Fruit fly (Drosophila melanogaster) whole organism, prepupa: ENCODE data around the gene CG13364.

ENCODE experiments used
- Blimp-1 ChIP-seq: fragments of 200-800 bp; sonication (Bioruptor generic); optimal IDR thresholded peaks from 3 replicates; lab custom pipeline; 2017; ENCODE audit warnings: missing biosample characterization, missing genetic modification characterization, mild to moderate bottlenecking, moderate library complexity, missing genetic modification reagents
- CG10631 ChIP-seq: fragments of 200-800 bp; sonication (Bioruptor generic); optimal IDR thresholded peaks from 2 replicates; lab custom pipeline; 2016; ENCODE audit warnings: missing biosample characterization, missing genetic modification characterization
- CG10669 ChIP-seq: fragments of 200-800 bp; sonication (Bioruptor generic); optimal IDR thresholded peaks from 3 replicates; lab custom pipeline; 2018; ENCODE audit warnings: missing biosample characterization, mild to moderate bottlenecking, missing genetic modification characterization, moderate library complexity
- CG11294 ChIP-seq: fragments of 200-800 bp; sonication (Bioruptor generic); IDR thresholded peaks from 2 replicates; pipeline ENCODE4 v1.3.6; 2022; ENCODE audit warnings: missing biosample characterization, missing genetic modification characterization
- CG11762 ChIP-seq: fragments of 200-800 bp; sonication (Bioruptor generic); optimal IDR thresholded peaks from 3 replicates; lab custom pipeline; 2016; ENCODE audit warnings: missing biosample characterization, missing genetic modification characterization; ENCODE audit not compliant: insufficient read depth
- CG11902 ChIP-seq: fragments of 200-800 bp; sonication (Bioruptor generic); optimal IDR thresholded peaks from 3 replicates; lab custom pipeline; 2016; ENCODE audit warnings: missing biosample characterization, missing genetic modification characterization
- CG1621 ChIP-seq: fragments of 200-800 bp; sonication (Bioruptor generic); optimal IDR thresholded peaks from 3 replicates; lab custom pipeline; 2018; ENCODE audit warnings: missing biosample characterization, mild to moderate bottlenecking, missing genetic modification characterization
- CG16779 ChIP-seq: fragments of 200-800 bp; sonication (Bioruptor generic); optimal IDR thresholded peaks from 3 replicates; lab custom pipeline; 2017; ENCODE audit warnings: missing biosample characterization, mild to moderate bottlenecking, missing genetic modification characterization
- CG3032 ChIP-seq: fragments of 200-800 bp; optimal IDR thresholded peaks from 2 replicates; lab custom pipeline; 2019; ENCODE audit warnings: missing biosample characterization, mild to moderate bottlenecking, missing genetic modification characterization, moderate library complexity
- CG31627 ChIP-seq: fragments of 200-800 bp; sonication (Bioruptor generic); optimal IDR thresholded peaks from 3 replicates; lab custom pipeline; 2016; ENCODE audit warnings: missing biosample characterization, missing genetic modification characterization
- CG34406 ChIP-seq: fragments of 200-800 bp; sonication (Bioruptor generic); optimal IDR thresholded peaks from 3 replicates; lab custom pipeline; 2016; ENCODE audit warnings: missing biosample characterization, missing genetic modification characterization
- CG3919 ChIP-seq: fragments of 200-800 bp; sonication (Bioruptor generic); optimal IDR thresholded peaks from 3 replicates; lab custom pipeline; 2016; ENCODE audit warnings: missing biosample characterization, missing genetic modification characterization
- CG6163 ChIP-seq: fragments of 200-800 bp; sonication (Bioruptor generic); IDR thresholded peaks from 3 replicates; pipeline ENCODE4 v1.3.6; 2022; ENCODE audit warnings: missing biosample characterization, missing genetic modification characterization
- CG6276 ChIP-seq: fragments of 200-800 bp; sonication (Bioruptor generic); optimal IDR thresholded peaks from 2 replicates; lab custom pipeline; 2017; ENCODE audit warnings: missing biosample characterization, mild to moderate bottlenecking, missing genetic modification characterization
- CG6792 ChIP-seq: fragments of 200-800 bp; sonication (Bioruptor generic); optimal IDR thresholded peaks from 3 replicates; lab custom pipeline; 2016; ENCODE audit warnings: missing biosample characterization, missing genetic modification characterization
- CG6808 ChIP-seq: fragments of 200-800 bp; sonication (Bioruptor generic); optimal IDR thresholded peaks from 3 replicates; lab custom pipeline; 2017; ENCODE audit warnings: missing biosample characterization, missing genetic modification characterization, mild to moderate bottlenecking, moderate library complexity, missing genetic modification reagents
- CG7368 ChIP-seq: fragments of 200-800 bp; sonication (Bioruptor generic); optimal IDR thresholded peaks from 3 replicates; lab custom pipeline; 2016; ENCODE audit warnings: missing biosample characterization, missing genetic modification characterization
- CG8119 ChIP-seq: fragments of 200-800 bp; sonication (Bioruptor generic); IDR thresholded peaks from 3 replicates; pipeline ENCODE4 v1.3.6; 2022; ENCODE audit warnings: missing biosample characterization, missing genetic modification characterization
- CG8319 ChIP-seq: fragments of 200-800 bp; sonication (Bioruptor generic); optimal IDR thresholded peaks from 3 replicates; lab custom pipeline; 2016; ENCODE audit warnings: missing biosample characterization, missing genetic modification characterization
- CG8632 ChIP-seq: fragments of 200-800 bp; sonication (Bioruptor generic); optimal IDR thresholded peaks from 3 replicates; lab custom pipeline; 2016; ENCODE audit warnings: missing biosample characterization, missing genetic modification characterization
- CG9139 ChIP-seq: fragments of 200-800 bp; sonication (Bioruptor generic); optimal IDR thresholded peaks from 3 replicates; lab custom pipeline; 2017; ENCODE audit warnings: missing biosample characterization, mild to moderate bottlenecking, missing genetic modification characterization
- Eip75B ChIP-seq: fragments of 200-800 bp; sonication (Bioruptor generic); optimal IDR thresholded peaks from 3 replicates; lab custom pipeline; 2016; ENCODE audit warnings: missing biosample characterization, missing genetic modification characterization
- Eip78C ChIP-seq: fragments of 200-800 bp; sonication (Bioruptor generic); peaks from one replicate; lab custom pipeline; 2016; ENCODE audit warnings: missing biosample characterization, missing genetic modification characterization
- Eip93F ChIP-seq: fragments of 200-800 bp; sonication (Bioruptor generic); optimal IDR thresholded peaks from 2 replicates; lab custom pipeline; 2016; ENCODE audit warnings: missing biosample characterization, mild to moderate bottlenecking, missing genetic modification characterization
- Ets96B ChIP-seq: fragments of 200-800 bp; optimal IDR thresholded peaks from 2 replicates; lab custom pipeline; 2019; ENCODE audit warnings: missing biosample characterization, mild to moderate bottlenecking, missing genetic modification characterization, moderate library complexity
- Gug ChIP-seq: fragments of 200-800 bp; sonication (Bioruptor generic); IDR thresholded peaks from 2 replicates; pipeline ENCODE4 v1.3.6; 2022; ENCODE audit warnings: missing biosample characterization, missing genetic modification characterization
- Hr38 ChIP-seq: sonication (Bioruptor generic); optimal IDR thresholded peaks from 2 replicates; lab custom pipeline; 2016; ENCODE audit warnings: missing biosample characterization, missing genetic modification characterization
- Hr39 ChIP-seq: fragments of 200-800 bp; sonication (Bioruptor generic); optimal IDR thresholded peaks from 2 replicates; lab custom pipeline; 2016; ENCODE audit warnings: missing biosample characterization, missing genetic modification characterization
- Hr4 ChIP-seq: fragments of 200-800 bp; sonication (Bioruptor generic); optimal IDR thresholded peaks from 3 replicates; lab custom pipeline; 2016; ENCODE audit warnings: missing biosample characterization, missing genetic modification characterization
- Lpt ChIP-seq: fragments of 200-800 bp; sonication (Bioruptor generic); optimal IDR thresholded peaks from 3 replicates; lab custom pipeline; 2016; ENCODE audit warnings: missing biosample characterization, missing genetic modification characterization
- Met ChIP-seq: fragments of 200-800 bp; sonication (Bioruptor generic); optimal IDR thresholded peaks from 3 replicates; lab custom pipeline; 2016; ENCODE audit warnings: missing biosample characterization, missing genetic modification characterization
- OdsH ChIP-seq: fragments of 200-800 bp; sonication (Bioruptor generic); optimal IDR thresholded peaks from 3 replicates; lab custom pipeline; 2016; ENCODE audit warnings: missing biosample characterization, missing genetic modification characterization
- Sox102F ChIP-seq: fragments of 200-800 bp; sonication (Bioruptor generic); optimal IDR thresholded peaks from 2 replicates; lab custom pipeline; 2016; ENCODE audit warnings: missing biosample characterization, mild to moderate bottlenecking, missing genetic modification characterization
- Sox14 ChIP-seq: fragments of 200-800 bp; sonication (Bioruptor generic); optimal IDR thresholded peaks from 3 replicates; lab custom pipeline; 2016; ENCODE audit warnings: missing biosample characterization, missing genetic modification characterization
- Sox15 ChIP-seq: fragments of 200-800 bp; sonication (Bioruptor generic); optimal IDR thresholded peaks from 3 replicates; lab custom pipeline; 2016; ENCODE audit warnings: missing biosample characterization, missing genetic modification characterization
- achi ChIP-seq: fragments of 200-800 bp; sonication (Bioruptor generic); optimal IDR thresholded peaks from 3 replicates; lab custom pipeline; 2016; ENCODE audit warnings: missing biosample characterization, missing genetic modification characterization
- acj6 ChIP-seq: fragments of 200-800 bp; sonication (Bioruptor generic); optimal IDR thresholded peaks from 3 replicates; lab custom pipeline; 2016; ENCODE audit warnings: missing biosample characterization, missing genetic modification characterization
- cyc ChIP-seq: fragments of 200-800 bp; sonication (Bioruptor generic); optimal IDR thresholded peaks from 3 replicates; lab custom pipeline; 2016; ENCODE audit warnings: missing biosample characterization, missing genetic modification characterization
- dac ChIP-seq: fragments of 200-800 bp; sonication (Bioruptor generic); optimal IDR thresholded peaks from 2 replicates; lab custom pipeline; 2017; ENCODE audit warnings: missing biosample characterization, mild to moderate bottlenecking, missing genetic modification characterization
- eg ChIP-seq: fragments of 200-800 bp; sonication (Bioruptor generic); IDR thresholded peaks from 3 replicates; pipeline ENCODE4 v1.3.6; 2022; ENCODE audit warnings: missing biosample characterization, missing genetic modification characterization
- esn ChIP-seq: fragments of 200-800 bp; sonication (Bioruptor generic); optimal IDR thresholded peaks from 2 replicates; lab custom pipeline; 2016; ENCODE audit warnings: missing biosample characterization, mild to moderate bottlenecking, missing genetic modification characterization, moderate library complexity
- fd85E ChIP-seq: fragments of 200-800 bp; sonication (Bioruptor generic); optimal IDR thresholded peaks from 3 replicates; lab custom pipeline; 2016; ENCODE audit warnings: missing biosample characterization, missing genetic modification characterization
- fkh ChIP-seq: fragments of 200-800 bp; sonication (Bioruptor generic); optimal IDR thresholded peaks from 3 replicates; lab custom pipeline; 2017; ENCODE audit warnings: missing biosample characterization, mild to moderate bottlenecking, missing genetic modification characterization, moderate library complexity
- lz ChIP-seq: fragments of 200-800 bp; sonication (Bioruptor generic); optimal IDR thresholded peaks from 3 replicates; lab custom pipeline; 2016; ENCODE audit warnings: missing biosample characterization, missing genetic modification characterization
- net ChIP-seq: fragments of 200-800 bp; sonication (Bioruptor generic); optimal IDR thresholded peaks from 3 replicates; lab custom pipeline; 2016; ENCODE audit warnings: missing biosample characterization, missing genetic modification characterization
- pdm3 ChIP-seq: fragments of 200-800 bp; sonication (Bioruptor generic); optimal IDR thresholded peaks from 3 replicates; lab custom pipeline; 2016; ENCODE audit warnings: missing biosample characterization, missing genetic modification characterization
- salr ChIP-seq, 2 experiments: fragments of 200-800 bp; sonication (Bioruptor generic); optimal IDR thresholded peaks; 3 replicates each; lab custom pipeline; 2016 to 2018; ENCODE audit warnings: missing biosample characterization in 2 of 2, missing genetic modification characterization in 2 of 2, mild to moderate bottlenecking in 1 of 2
- spab ChIP-seq: fragments of 200-800 bp; sonication (Bioruptor generic); optimal IDR thresholded peaks from 2 replicates; lab custom pipeline; 2017; ENCODE audit warnings: missing biosample characterization, mild to moderate bottlenecking, missing genetic modification characterization, missing genetic modification reagents
- ss ChIP-seq, 2 experiments: fragments of 200-800 bp; sonication (Bioruptor generic); optimal IDR thresholded peaks; 2 replicates in 1 of 2; 3 replicates in 1 of 2; lab custom pipeline; 2017 to 2018; ENCODE audit warnings: mild to moderate bottlenecking in 2 of 2, missing biosample characterization in 2 of 2, missing genetic modification characterization in 2 of 2, moderate library complexity in 1 of 2
- svp ChIP-seq: fragments of 200-800 bp; sonication (Bioruptor generic); peaks from one replicate; lab custom pipeline; 2016; ENCODE audit warnings: missing biosample characterization, missing genetic modification characterization
- topi ChIP-seq: fragments of 200-800 bp; sonication (Bioruptor generic); optimal IDR thresholded peaks from 3 replicates; lab custom pipeline; 2016; ENCODE audit warnings: missing biosample characterization, missing genetic modification characterization
- vri ChIP-seq: fragments of 200-800 bp; sonication (Bioruptor generic); optimal IDR thresholded peaks from 3 replicates; lab custom pipeline; 2016; ENCODE audit warnings: missing biosample characterization, mild to moderate bottlenecking, missing genetic modification characterization

CG13364 gene

DNA sequence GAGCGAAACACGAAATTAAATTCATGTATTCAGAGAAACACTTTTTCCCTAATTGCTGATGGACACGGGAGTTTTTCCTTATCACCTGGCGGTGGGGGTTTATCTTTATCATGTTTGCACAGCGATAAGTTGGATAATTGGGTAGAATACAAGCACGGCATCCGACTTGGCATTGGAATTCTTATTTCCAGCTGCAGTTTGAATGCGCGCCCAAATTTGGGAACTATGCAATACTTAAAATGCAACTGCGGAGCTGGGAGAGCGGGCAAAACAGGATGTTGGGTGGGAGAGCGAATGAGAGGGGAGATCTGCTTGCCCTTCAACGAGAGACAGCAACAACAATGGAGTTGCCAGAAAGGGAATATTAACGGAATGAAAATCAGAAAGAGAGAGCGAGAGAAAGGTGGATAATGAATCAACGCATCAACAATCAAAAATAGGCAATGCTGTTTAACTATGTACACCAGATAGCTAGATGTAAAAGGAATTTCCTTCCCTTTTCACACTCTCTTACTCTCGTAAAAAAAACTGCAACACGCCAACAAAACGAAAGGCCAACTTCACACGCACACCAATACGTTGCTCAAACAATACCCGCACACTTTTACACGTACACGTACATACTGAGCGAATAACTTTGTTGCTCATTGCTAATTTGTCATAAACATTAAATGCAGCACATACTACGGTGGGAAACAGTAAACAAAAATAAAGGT lies 8.1 kb downstream of the CG13364 start:
- TF ChIP-seq Eip78C (GFP tag; lab: Kevin White, UChicago) = peak; percentile 70
- TF ChIP-seq Hr39 (GFP tag; lab: Kevin White, UChicago) = no peak
- TF ChIP-seq Hr38 (GFP tag; lab: Kevin White, UChicago) = no peak
- TF ChIP-seq spab (GFP tag; lab: Kevin White, UChicago) = no peak
- no peak for TF ChIP-seq CG8632
- no peak for TF ChIP-seq Sox102F (GFP tag; lab: Kevin White, UChicago)
- no peak for TF ChIP-seq eg (GFP tag; lab: Robert Waterston, UW)
- no peak for TF ChIP-seq CG7368 (GFP tag; lab: Kevin White, UChicago)
- TF ChIP-seq acj6 (GFP tag; lab: Kevin White, UChicago) = no peak
- TF ChIP-seq CG8319 (GFP tag; lab: Kevin White, UChicago) = no peak
- no peak for TF ChIP-seq CG10669 (GFP tag; lab: Kevin White, UChicago)
- no peak for TF ChIP-seq dac (GFP tag; lab: Kevin White, UChicago)
- TF ChIP-seq Ets96B (tag; lab: Kevin White, UChicago) = no peak
- TF ChIP-seq CG34406 (GFP tag; lab: Kevin White, UChicago) = no peak
- TF ChIP-seq OdsH (GFP tag; lab: Kevin White, UChicago) = no peak
- no peak for TF ChIP-seq salr (GFP tag; optimal IDR thresholded peaks at IDR 0.05; lab: Kevin White, UChicago)
- TF ChIP-seq Blimp-1 (GFP tag; lab: Kevin White, UChicago) = no peak
- TF ChIP-seq topi (GFP tag; lab: Kevin White, UChicago) = peak; percentile 33
- TF ChIP-seq Eip75B (GFP tag; lab: Kevin White, UChicago) = no peak
- TF ChIP-seq CG11762 (GFP tag; lab: Kevin White, UChicago) = no peak
- TF ChIP-seq esn (GFP tag; lab: Kevin White, UChicago) = peak; percentile 42
- TF ChIP-seq ss (GFP tag; optimal IDR thresholded peaks at IDR 0.05; lab: Kevin White, UChicago) = no peak
- peak; percentile 11 for TF ChIP-seq vri
- peak; percentile 5 for TF ChIP-seq lz (GFP tag; lab: Kevin White, UChicago)
- TF ChIP-seq CG6163 (GFP tag; lab: Robert Waterston, UW) = 0 out of 3 replicates have a peak, but pooled peaks have one; percentile 23
- TF ChIP-seq CG16779 (tag; lab: Kevin White, UChicago) = no peak
- TF ChIP-seq Gug (GFP tag; lab: Robert Waterston, UW) = no peak
- no peak for TF ChIP-seq CG1621 (tag; lab: Kevin White, UChicago)
- TF ChIP-seq Sox15 = no peak
- TF ChIP-seq fkh (GFP tag; lab: Kevin White, UChicago) = peak; percentile 6
- no peak for TF ChIP-seq Met (GFP tag; lab: Kevin White, UChicago)
- no peak for TF ChIP-seq achi (GFP tag; lab: Kevin White, UChicago)
- peak; percentile 3 for TF ChIP-seq pdm3 (GFP tag; lab: Kevin White, UChicago)
- no peak for TF ChIP-seq Lpt (GFP tag; lab: Kevin White, UChicago)
- TF ChIP-seq cyc = no peak
- no peak for TF ChIP-seq CG3032
- TF ChIP-seq CG9139 (GFP tag; lab: Kevin White, UChicago) = no peak
- peak; percentile 58 for TF ChIP-seq svp (GFP tag; lab: Kevin White, UChicago)
- TF ChIP-seq Eip93F (GFP tag; lab: Kevin White, UChicago) = no peak
- no peak for TF ChIP-seq CG11294 (GFP tag; lab: Robert Waterston, UW)
- no peak for TF ChIP-seq CG31627
- TF ChIP-seq fd85E (GFP tag; lab: Kevin White, UChicago) = no peak
- TF ChIP-seq CG3919 (GFP tag; lab: Kevin White, UChicago) = peak; percentile 0
- no peak for TF ChIP-seq net
- no peak for TF ChIP-seq Hr4 (GFP tag; lab: Kevin White, UChicago)
- TF ChIP-seq CG6808 (GFP tag; lab: Kevin White, UChicago) = no peak
- no peak for TF ChIP-seq Sox14 (GFP tag; lab: Kevin White, UChicago)
- no peak for TF ChIP-seq CG8119 (GFP tag; lab: Robert Waterston, UW)
- peak; percentile 2 for TF ChIP-seq CG6792 (GFP tag; lab: Kevin White, UChicago)
- TF ChIP-seq CG6276 (GFP tag; lab: Kevin White, UChicago) = no peak
- no peak for TF ChIP-seq CG11902 (GFP tag; lab: Kevin White, UChicago)
- no peak for TF ChIP-seq CG10631 (GFP tag; lab: Kevin White, UChicago)
